Worm (Caenorhabditis elegans): ENCODE data around the gene del-5.

del-5 gene

ce11 chrX:10990855-10991176 is 17.2 kb downstream of the del-5 start:
- no peak for TF ChIP-seq nhr-12 (tag; optimal IDR thresholded peaks at IDR 0.05)

DNA sequence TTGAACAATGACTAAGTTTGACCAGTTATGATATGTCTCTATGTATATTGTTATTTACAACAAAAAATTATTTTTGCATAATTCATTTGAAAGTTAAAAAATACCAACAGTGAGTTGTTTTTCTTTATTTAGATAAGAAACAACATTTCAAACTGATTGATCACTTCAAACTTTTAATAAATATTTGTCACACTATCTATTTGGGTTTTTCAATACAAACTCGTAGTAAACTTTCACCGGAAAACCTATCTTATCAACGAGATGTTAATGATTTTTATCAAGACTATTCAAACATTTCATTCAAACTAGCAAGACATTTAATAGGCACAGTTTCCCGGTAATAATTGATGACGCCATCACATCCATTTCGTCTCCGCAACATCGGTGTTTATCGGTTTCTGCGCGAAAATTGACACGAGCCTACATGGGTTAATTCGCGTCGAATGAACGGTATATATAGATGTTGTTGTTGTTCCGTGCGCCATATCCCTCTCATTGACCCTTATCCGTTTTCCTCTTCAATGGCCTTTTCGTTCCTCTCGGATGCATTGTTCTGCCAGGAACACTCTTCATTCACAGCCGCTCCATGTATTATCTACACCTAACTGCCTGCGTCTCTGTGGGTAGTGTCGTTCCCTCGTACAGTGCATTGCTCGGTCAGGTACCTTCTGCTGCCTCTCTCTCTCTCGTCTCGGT is 17.7 kb downstream of the del-5 start:
- TF ChIP-seq fos-1 (tag; optimal IDR thresholded peaks at IDR 0.05) (peak; percentile 45), unc-55 (GFP tag; optimal IDR thresholded peaks at IDR 0.05) (no peak)

- TF ChIP-seq nhr-77 (tag; optimal IDR thresholded peaks at IDR 0.05): no peak
- TF ChIP-seq snpc-4 (tag; optimal IDR thresholded peaks at IDR 0.05): no peak
- no peak for TF ChIP-seq ztf-1 (GFP tag; conservative IDR thresholded peaks at IDR 0.05)
These were observed 18.7 kb downstream of the del-5 start for ce11 chrX:10989286-10989685.

DNA sequence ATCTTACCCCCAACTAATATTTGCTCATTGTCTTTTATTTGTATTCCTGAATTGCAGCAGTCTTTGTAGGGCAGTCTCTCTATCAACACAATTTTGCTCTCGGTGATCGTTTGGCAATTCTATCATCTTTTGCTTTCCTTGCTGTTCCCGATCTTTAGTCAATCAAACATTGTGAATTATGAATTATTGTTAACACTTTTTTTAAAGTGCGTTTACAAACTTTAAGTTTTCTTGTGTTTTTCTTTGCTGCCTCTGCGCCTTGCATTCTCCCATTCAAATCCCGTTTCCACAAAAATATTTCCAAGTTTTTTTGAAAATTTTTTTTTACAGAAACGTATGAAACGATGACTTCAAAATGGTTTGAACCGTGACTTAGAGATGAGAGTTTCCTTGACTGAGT is 25.9 kb downstream of the del-5 start, which contains the start of gene ver-4:
Gene ver-4 (plus strand): TSS at position 301 of the 400 bp plus-strand sequence.
- TF ChIP-seq aly-2 (tag; optimal IDR thresholded peaks at IDR 0.05) (no peak), ceh-82 (tag; optimal IDR thresholded peaks at IDR 0.05) (no peak), ama-1 (optimal IDR thresholded peaks at IDR 0.05) (no peak), mab-5 (tag; optimal IDR thresholded peaks at IDR 0.05) (no peak), crh-2 (tag; optimal IDR thresholded peaks at IDR 0.05) (no peak), gmeb-1 (tag; optimal IDR thresholded peaks at IDR 0.05) (no peak), lin-11 (tag; optimal IDR thresholded peaks at IDR 0.05) (no peak), nhr-10 (tag; optimal IDR thresholded peaks at IDR 0.05) (no peak), unc-39 (tag; optimal IDR thresholded peaks at IDR 0.05) (no peak), elt-3 (tag; optimal IDR thresholded peaks at IDR 0.05) (no peak), sem-4 (tag; optimal IDR thresholded peaks at IDR 0.05) (no peak), alr-1 (tag; optimal IDR thresholded peaks at IDR 0.05) (no peak), lsy-2 (tag; optimal IDR thresholded peaks at IDR 0.05) (no peak), C34F6.9 (tag; optimal IDR thresholded peaks at IDR 0.05) (no peak), nhr-23 (tag; optimal IDR thresholded peaks at IDR 0.05) (no peak), dmd-4 (tag; optimal IDR thresholded peaks at IDR 0.05) (no peak), ztf-1 (GFP tag; conservative IDR thresholded peaks at IDR 0.05) (no peak), sma-3 (GFP tag; optimal IDR thresholded peaks at IDR 0.05) (no peak), nhr-11 (tag; optimal IDR thresholded peaks at IDR 0.05) (no peak)

- TF ChIP-seq sma-3 (GFP tag; optimal IDR thresholded peaks at IDR 0.05): no peak
- TF ChIP-seq nhr-10 (tag; optimal IDR thresholded peaks at IDR 0.05): no peak
- no peak for TF ChIP-seq nhr-77 (tag; optimal IDR thresholded peaks at IDR 0.05)
- no peak for TF ChIP-seq ama-1 (optimal IDR thresholded peaks at IDR 0.05)
- no peak for TF ChIP-seq ceh-82 (tag; optimal IDR thresholded peaks at IDR 0.05)
- TF ChIP-seq Y55F3AM.14 (GFP tag; optimal IDR thresholded peaks at IDR 0.05): no peak
- no peak for TF ChIP-seq nhr-12 (tag; optimal IDR thresholded peaks at IDR 0.05)
- TF ChIP-seq alr-1 (tag; optimal IDR thresholded peaks at IDR 0.05): no peak
- TF ChIP-seq unc-62 (GFP tag; optimal IDR thresholded peaks at IDR 0.05): no peak
- no peak for TF ChIP-seq nhr-25 (tag; optimal IDR thresholded peaks at IDR 0.05)
- no peak for TF ChIP-seq F13H6.1 (tag; optimal IDR thresholded peaks at IDR 0.05)
- no peak for TF ChIP-seq zag-1 (tag; optimal IDR thresholded peaks at IDR 0.05)
- no peak for TF ChIP-seq nhr-237 (tag; optimal IDR thresholded peaks at IDR 0.05)
- TF ChIP-seq gmeb-1 (tag; optimal IDR thresholded peaks at IDR 0.05): no peak
- no peak for TF ChIP-seq elt-1 (tag; optimal IDR thresholded peaks at IDR 0.05)
These were observed 26.6 kb downstream of the del-5 start for ce11 chrX:10981374-10981773.

DNA sequence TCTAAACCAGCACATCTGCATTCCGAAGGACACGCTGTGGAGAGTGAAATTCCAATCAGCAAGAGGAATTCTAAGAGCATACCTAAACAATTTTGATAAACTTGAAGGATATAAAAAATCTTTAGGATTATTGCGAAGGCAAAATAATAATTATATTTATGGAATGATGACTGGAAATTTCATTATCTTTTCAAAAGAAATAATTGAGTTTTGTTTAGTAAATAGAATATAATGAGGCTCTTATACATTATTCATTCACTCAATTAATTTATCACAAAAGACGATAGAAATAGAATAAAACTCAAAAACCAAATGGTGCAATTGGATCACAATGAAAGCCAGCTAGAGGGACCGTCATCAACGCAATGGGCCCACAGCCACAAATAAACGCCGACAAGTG is 28.8 kb downstream of the del-5 start, which contains the start of gene pxn-2:
Gene pxn-2 (minus strand): TSS at position 101 of the 400 bp plus-strand sequence.
- TF ChIP-seq peb-1 (tag; optimal IDR thresholded peaks at IDR 0.05) (no peak), nhr-77 (tag; optimal IDR thresholded peaks at IDR 0.05) (no peak), nhr-25 (tag; optimal IDR thresholded peaks at IDR 0.05) (no peak), dmd-4 (tag; optimal IDR thresholded peaks at IDR 0.05) (no peak), R02D3.7 (tag; optimal IDR thresholded peaks at IDR 0.05) (no peak), C34F6.9 (tag; optimal IDR thresholded peaks at IDR 0.05) (no peak), fos-1 (tag; optimal IDR thresholded peaks at IDR 0.05) (no peak), nhr-23 (tag; optimal IDR thresholded peaks at IDR 0.05) (no peak), ztf-1 (GFP tag; conservative IDR thresholded peaks at IDR 0.05) (no peak), sma-3 (GFP tag; optimal IDR thresholded peaks at IDR 0.05) (no peak), alr-1 (tag; optimal IDR thresholded peaks at IDR 0.05) (no peak), gmeb-1 (tag; optimal IDR thresholded peaks at IDR 0.05) (no peak), elt-3 (tag; optimal IDR thresholded peaks at IDR 0.05) (no peak), lsy-2 (tag; optimal IDR thresholded peaks at IDR 0.05) (no peak), ZK546.5 (tag; optimal IDR thresholded peaks at IDR 0.05) (no peak), sem-4 (tag; optimal IDR thresholded peaks at IDR 0.05) (no peak)
